Worm (Caenorhabditis elegans): ENCODE data around the gene T11F9.10.
"Not testable (repeated sequence)": the region's sequence is repeated elsewhere in the genome, so short reads cannot be mapped to it uniquely, and the experiment has no call there.

- TF ChIP-seq ceh-2 (tag; optimal IDR thresholded peaks at IDR 0.05); pag-3 (tag; optimal IDR thresholded peaks at IDR 0.05; ENCODE audit: borderline replicate concordance); hlh-6 (tag; optimal IDR thresholded peaks at IDR 0.05); ets-4 (tag; optimal IDR thresholded peaks at IDR 0.05); ceh-6 (GFP tag; optimal IDR thresholded peaks at IDR 0.05); rnt-1 (tag; optimal IDR thresholded peaks at IDR 0.05); pha-4 (tag; optimal IDR thresholded peaks at IDR 0.05); ceh-48 (tag; optimal IDR thresholded peaks at IDR 0.05); dmd-4 (tag; optimal IDR thresholded peaks at IDR 0.05; ENCODE audit: borderline replicate concordance); ceh-34 (tag; optimal IDR thresholded peaks at IDR 0.05): not testable (repeated sequence)
Observed at ce11 chrV:11483580-11484092, 3.1 kb upstream of the T11F9.10 start, which contains the start of gene col-157.

Data from whole organism, late embryonic.